Worm (Caenorhabditis elegans) whole organism, L4 larva: ENCODE measurements around the gene fubl-2.

ENCODE experiments used
- D1046.2 ChIP-seq: fragments of 200-800 bp; sonication (Bioruptor generic); IDR thresholded peaks from 2 replicates; pipeline ENCODE4 v1.3.6; 2022; ENCODE audit warnings: missing genetic modification characterization, missing compliant biosample characterization
- F10B5.3 ChIP-seq: sonication (generic microtip); optimal IDR thresholded peaks from 2 replicates; lab custom pipeline; 2016; ENCODE audit warnings: mild to moderate bottlenecking, missing genetic modification characterization, missing compliant biosample characterization
- R02D3.7 ChIP-seq: fragments of 150-350 bp; sonication (generic microtip); optimal IDR thresholded peaks from 3 replicates; lab custom pipeline; 2014; ENCODE audit warnings: missing biosample characterization, missing genetic modification characterization
- Y75B8A.6 ChIP-seq: fragments of 200-800 bp; sonication (Bioruptor generic); IDR thresholded peaks from 2 replicates; pipeline ENCODE4 v1.3.6; 2022; ENCODE audit warnings: missing genetic modification reagents, missing genetic modification characterization, missing compliant biosample characterization
- ZK337.2 ChIP-seq: fragments of 200-800 bp; sonication (Bioruptor generic); IDR thresholded peaks from 2 replicates; pipeline ENCODE4 v1.3.6; 2022; ENCODE audit warnings: missing genetic modification reagents, missing genetic modification characterization, missing compliant biosample characterization
- ZK546.5 ChIP-seq, 2 experiments: sonication (generic microtip); optimal IDR thresholded peaks; 2 replicates each; lab custom pipeline; 2017; ENCODE audit warnings: missing biosample characterization in 2 of 2, missing genetic modification characterization in 2 of 2
- ama-1 ChIP-seq: fragments of 150-350 bp; optimal IDR thresholded peaks from 2 replicates; lab custom pipeline; 2014; ENCODE audit warnings: inconsistent platforms, mixed read lengths
- arid-1 ChIP-seq: fragments of 200-800 bp; sonication (Bioruptor generic); conservative IDR thresholded peaks from 2 replicates; pipeline ENCODE4 v1.3.6; 2022; ENCODE audit warnings: missing genetic modification reagents, missing genetic modification characterization, missing compliant biosample characterization
- ceh-20 ChIP-seq: fragments of 200-800 bp; sonication (Bioruptor generic); IDR thresholded peaks from 2 replicates; pipeline ENCODE4 v1.3.6; 2022; ENCODE audit warnings: missing genetic modification reagents, missing genetic modification characterization, missing compliant biosample characterization
- ceh-32 ChIP-seq: sonication (generic microtip); optimal IDR thresholded peaks from 2 replicates; lab custom pipeline; 2016; ENCODE audit warnings: mild to moderate bottlenecking, missing genetic modification characterization, missing compliant biosample characterization; ENCODE audit not compliant: poor library complexity
- ceh-62 ChIP-seq: sonication (generic microtip); optimal IDR thresholded peaks from 2 replicates; lab custom pipeline; 2017; ENCODE audit warnings: missing biosample characterization, missing genetic modification characterization
- ces-1 ChIP-seq: fragments of 150-350 bp; sonication (generic microtip); optimal IDR thresholded peaks from 4 replicates; lab custom pipeline; 2014; ENCODE audit warnings: missing biosample characterization, missing genetic modification reagents, missing genetic modification characterization
- cey-2 ChIP-seq: sonication (generic microtip); optimal IDR thresholded peaks from 3 replicates; lab custom pipeline; 2017; ENCODE audit warnings: missing genetic modification characterization, mild to moderate bottlenecking, missing compliant biosample characterization, antibody characterized with exemption, borderline replicate concordance; ENCODE audit not compliant: insufficient read depth
- ctbp-1 ChIP-seq: fragments of 200-800 bp; sonication (Bioruptor generic); IDR thresholded peaks from 2 replicates; pipeline ENCODE4 v1.3.6; 2022; ENCODE audit warnings: missing genetic modification reagents, missing genetic modification characterization, missing compliant biosample characterization
- daf-16 ChIP-seq, 3 experiments: sonication (generic microtip); optimal IDR thresholded peaks; 2 replicates each; lab custom pipeline; 2016 to 2017; ENCODE audit warnings: missing genetic modification characterization in 3 of 3, missing genetic modification reagents in 3 of 3, mild to moderate bottlenecking in 2 of 3, missing compliant biosample characterization in 2 of 3, missing biosample characterization in 1 of 3, moderate library complexity in 1 of 3
- daf-8 ChIP-seq: fragments of 200-800 bp; sonication (Bioruptor generic); IDR thresholded peaks from 2 replicates; pipeline ENCODE4 v1.3.6; 2022; ENCODE audit warnings: missing genetic modification characterization, missing compliant biosample characterization
- hif-1 ChIP-seq, 2 experiments: sonication (generic microtip); optimal IDR thresholded peaks; 2 replicates each; lab custom pipeline; 2016 to 2017; ENCODE audit warnings: missing compliant biosample characterization in 2 of 2, missing genetic modification characterization in 2 of 2, missing genetic modification reagents in 2 of 2, missing genotype in 2 of 2, mild to moderate bottlenecking in 1 of 2
- lin-1 ChIP-seq: fragments of 200-800 bp; sonication (Bioruptor generic); IDR thresholded peaks from 2 replicates; pipeline ENCODE4 v1.3.6; 2022; ENCODE audit warnings: missing genetic modification reagents, missing genetic modification characterization, missing compliant biosample characterization
- lin-13 ChIP-seq: fragments of 150-350 bp; optimal IDR thresholded peaks from 2 replicates; lab custom pipeline; 2014; ENCODE audit warnings: missing biosample characterization, missing genetic modification reagents, missing genetic modification characterization
- madf-9 ChIP-seq: fragments of 200-800 bp; sonication (Bioruptor generic); conservative IDR thresholded peaks from 2 replicates; pipeline ENCODE4 v1.3.6; 2022; ENCODE audit warnings: missing genetic modification reagents, missing genetic modification characterization, missing compliant biosample characterization
- mdt-29 ChIP-seq: fragments of 200-800 bp; sonication (Bioruptor generic); IDR thresholded peaks from 2 replicates; pipeline ENCODE4 v1.3.6; 2022; ENCODE audit warnings: missing genetic modification reagents, missing genetic modification characterization, missing compliant biosample characterization
- mep-1 ChIP-seq: fragments of 150-350 bp; sonication (generic microtip); optimal IDR thresholded peaks from 3 replicates; lab custom pipeline; 2014; ENCODE audit warnings: missing biosample characterization, missing genetic modification characterization
- mxl-2 ChIP-seq: fragments of 200-800 bp; sonication (Bioruptor generic); conservative IDR thresholded peaks from 2 replicates; pipeline ENCODE4 v1.3.6; 2022; ENCODE audit warnings: missing genetic modification reagents, missing genetic modification characterization, missing compliant biosample characterization
- nhr-10 ChIP-seq: fragments of 150-350 bp; optimal IDR thresholded peaks from 2 replicates; lab custom pipeline; 2014; ENCODE audit warnings: missing biosample characterization, missing genetic modification characterization
- nhr-111 ChIP-seq: fragments of 200-800 bp; sonication (Bioruptor generic); optimal IDR thresholded peaks from 2 replicates; lab custom pipeline; 2018; ENCODE audit warnings: mild to moderate bottlenecking, missing genetic modification characterization, missing compliant biosample characterization
- nhr-28 ChIP-seq: fragments of 150-350 bp; optimal IDR thresholded peaks from 2 replicates; lab custom pipeline; 2014; ENCODE audit warnings: missing biosample characterization, missing genetic modification characterization
- nhr-76 ChIP-seq: fragments of 150-350 bp; optimal IDR thresholded peaks from 2 replicates; lab custom pipeline; 2014; ENCODE audit warnings: missing biosample characterization, missing genetic modification characterization
- nhr-77 ChIP-seq: fragments of 150-350 bp; optimal IDR thresholded peaks from 2 replicates; lab custom pipeline; 2014; ENCODE audit warnings: missing biosample characterization, missing genetic modification characterization
- pha-4 ChIP-seq, 2 experiments: fragments of 150-350 bp in 1 of 2; fragments of 200-800 bp in 1 of 2; sonication (Bioruptor generic) in 1 of 2; IDR thresholded peaks in 1 of 2; optimal IDR thresholded peaks in 1 of 2; 2 replicates each; pipeline versions ENCODE4 v1.3.6 to Lab custom; 2014 to 2022; ENCODE audit warnings: missing genetic modification characterization in 2 of 2, missing genetic modification reagents in 2 of 2, missing biosample characterization in 1 of 2, missing compliant biosample characterization in 1 of 2
- pqm-1 ChIP-seq: sonication (generic microtip); optimal IDR thresholded peaks from 2 replicates; lab custom pipeline; 2017; ENCODE audit warnings: missing biosample characterization, missing genetic modification characterization
- saeg-2 ChIP-seq: fragments of 200-800 bp; sonication (Bioruptor generic); IDR thresholded peaks from 2 replicates; pipeline ENCODE4 v1.3.6; 2022; ENCODE audit warnings: missing genetic modification reagents, missing genetic modification characterization, missing compliant biosample characterization
- sdz-12 ChIP-seq: fragments of 200-800 bp; sonication (Bioruptor generic); optimal IDR thresholded peaks from 2 replicates; lab custom pipeline; 2018; ENCODE audit warnings: mild to moderate bottlenecking, missing genetic modification characterization, missing compliant biosample characterization
- skn-1 ChIP-seq: fragments of 150-350 bp; optimal IDR thresholded peaks from 2 replicates; lab custom pipeline; 2014; ENCODE audit warnings: missing biosample characterization, missing genetic modification characterization
- snpc-4 ChIP-seq: fragments of 150-350 bp; optimal IDR thresholded peaks from 2 replicates; lab custom pipeline; 2014; ENCODE audit warnings: missing biosample characterization, missing genetic modification characterization
- spr-3 ChIP-seq: fragments of 200-800 bp; sonication (Bioruptor generic); optimal IDR thresholded peaks from 2 replicates; lab custom pipeline; 2018; ENCODE audit warnings: mild to moderate bottlenecking, missing genetic modification characterization, missing compliant biosample characterization
- tag-97 ChIP-seq: fragments of 200-800 bp; sonication (Bioruptor generic); IDR thresholded peaks from 2 replicates; pipeline ENCODE4 v1.3.6; 2022; ENCODE audit warnings: missing genetic modification characterization, missing compliant biosample characterization
- tra-1 ChIP-seq: fragments of 200-800 bp; sonication (Bioruptor generic); IDR thresholded peaks from 2 replicates; pipeline ENCODE4 v1.3.6; 2022; ENCODE audit warnings: missing genetic modification reagents, missing genetic modification characterization, missing compliant biosample characterization
- unc-130 ChIP-seq: sonication (generic microtip); optimal IDR thresholded peaks from 2 replicates; lab custom pipeline; 2016; ENCODE audit warnings: missing genetic modification reagents, missing genetic modification characterization, missing compliant biosample characterization
- unc-39 ChIP-seq: sonication (generic microtip); optimal IDR thresholded peaks from 2 replicates; lab custom pipeline; 2017; ENCODE audit warnings: missing biosample characterization, missing genetic modification characterization
- zag-1 ChIP-seq: fragments of 150-350 bp; optimal IDR thresholded peaks from 2 replicates; lab custom pipeline; 2014; ENCODE audit warnings: missing biosample characterization, missing genetic modification characterization
- zfp-3 ChIP-seq: fragments of 200-800 bp; sonication (Bioruptor generic); conservative IDR thresholded peaks from 2 replicates; pipeline ENCODE4 v1.3.6; 2022; ENCODE audit warnings: missing genetic modification reagents, missing genetic modification characterization, missing compliant biosample characterization
- zip-11 ChIP-seq: fragments of 200-800 bp; sonication (Bioruptor generic); IDR thresholded peaks from 2 replicates; pipeline ENCODE4 v1.3.6; 2022; ENCODE audit warnings: missing genetic modification characterization, missing compliant biosample characterization
- ztf-7 ChIP-seq: fragments of 150-350 bp; optimal IDR thresholded peaks from 2 replicates; lab custom pipeline; 2014; ENCODE audit warnings: missing biosample characterization, missing genetic modification characterization

fubl-2 gene

DNA sequence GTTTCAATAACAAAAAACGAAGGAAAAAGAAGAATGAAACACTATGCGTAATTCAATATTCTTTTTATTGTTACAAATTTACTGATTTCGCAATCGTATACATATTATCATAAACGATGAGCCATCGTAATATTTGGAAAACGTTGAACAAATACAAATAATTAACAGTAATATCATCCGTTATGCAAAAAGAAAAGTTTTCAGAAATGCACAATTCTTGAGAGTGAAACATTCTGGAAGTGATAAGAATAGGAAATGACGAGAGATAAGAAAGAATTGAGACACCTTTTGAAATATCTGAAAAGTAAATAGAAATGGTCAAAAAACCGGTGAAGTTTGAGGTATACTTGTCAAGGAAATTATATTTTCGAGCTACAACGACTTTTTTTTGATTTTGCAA, 6.1 kb downstream of the fubl-2 start:
- no peak for TF ChIP-seq F10B5.3
- no peak for TF ChIP-seq tra-1
- peak; percentile 33 for TF ChIP-seq nhr-28 (tag; lab: Kevin White, UChicago)
- TF ChIP-seq daf-16 (GFP tag; optimal IDR thresholded peaks at IDR 0.05; lab: Kevin White, UChicago), result no peak
- peak; percentile 33 for TF ChIP-seq daf-16 (tag; optimal IDR thresholded peaks at IDR 0.05; lab: Kevin White, UChicago)
- peak; percentile 65 for TF ChIP-seq pqm-1 (tag; lab: Kevin White, UChicago)
- peak; percentile 6 for TF ChIP-seq ztf-7
- peak; percentile 10 for TF ChIP-seq nhr-77

- TF ChIP-seq Y75B8A.6 (GFP tag; lab: Robert Waterston, UW), result no peak
- no peak for TF ChIP-seq tag-97 (GFP tag; lab: Robert Waterston, UW)
- no peak for TF ChIP-seq mdt-29
- TF ChIP-seq ZK337.2 (GFP tag; lab: Robert Waterston, UW), result no peak
- TF ChIP-seq nhr-76 (tag; lab: Kevin White, UChicago), result no peak
- TF ChIP-seq nhr-77, result no peak
These were observed 6.9 kb downstream of the fubl-2 start, which contains the start of gene ZK418.7 for ce11 chrIII:7080689-7081088. ZK418.7 (minus strand) TSS chrIII:7080789.

ce11 chrIII:7078737-7079136, 8.8 kb downstream of the fubl-2 start, which contains the start of gene ZK418.6:
ZK418.6 (minus strand) TSS chrIII:7078837.
- TF ChIP-seq cey-2 (tag; lab: Kevin White, UChicago), result no peak
- TF ChIP-seq unc-130 (GFP tag; lab: Kevin White, UChicago), result no peak
- TF ChIP-seq ama-1, result no peak
- no peak for TF ChIP-seq arid-1 (GFP tag; lab: Robert Waterston, UW)
- no peak for TF ChIP-seq saeg-2
- no peak for TF ChIP-seq sdz-12 (GFP tag; lab: Kevin White, UChicago)
- TF ChIP-seq ztf-7, result no peak
- TF ChIP-seq ceh-62 (tag; lab: Kevin White, UChicago), result no peak
- no peak for TF ChIP-seq lin-1 (GFP tag; lab: Robert Waterston, UW)
- no peak for TF ChIP-seq zip-11 (GFP tag; lab: Robert Waterston, UW)
- no peak for TF ChIP-seq unc-39
- no peak for TF ChIP-seq daf-8 (GFP tag; lab: Robert Waterston, UW)
- TF ChIP-seq ctbp-1 (GFP tag; lab: Robert Waterston, UW), result no peak
- no peak for TF ChIP-seq madf-9 (GFP tag; lab: Robert Waterston, UW)
- no peak for TF ChIP-seq mep-1 (tag; lab: Kevin White, UChicago)
- TF ChIP-seq spr-3, result no peak
- no peak for TF ChIP-seq skn-1 (tag; lab: Kevin White, UChicago)
- TF ChIP-seq ceh-32 (tag; lab: Kevin White, UChicago), result no peak
- TF ChIP-seq tag-97 (GFP tag; lab: Robert Waterston, UW), result no peak

ce11 chrIII:7076386-7076785, 11.2 kb downstream of the fubl-2 start, which contains the start of gene ZK418.13:
ZK418.13 (minus strand) TSS chrIII:7076486.
- no peak for TF ChIP-seq daf-8 (GFP tag; lab: Robert Waterston, UW)
- no peak for TF ChIP-seq unc-130 (GFP tag; lab: Kevin White, UChicago)

ce11 chrIII:7073801-7074386, 13.6 kb downstream of the fubl-2 start, which contains the start of gene ZK418.5:
ZK418.5 (minus strand) TSS chrIII:7073851.
- no peak for TF ChIP-seq nhr-111 (GFP tag; lab: Kevin White, UChicago)
- TF ChIP-seq tag-97 (GFP tag; lab: Robert Waterston, UW), result no peak
- TF ChIP-seq ZK546.5 (tag; optimal IDR thresholded peaks at IDR 0.05; lab: Kevin White, UChicago), result no peak
- no peak for TF ChIP-seq mxl-2 (GFP tag; lab: Robert Waterston, UW)
- TF ChIP-seq ceh-20 (GFP tag; lab: Robert Waterston, UW), result no peak
- no peak for TF ChIP-seq pha-4 (GFP tag; IDR thresholded peaks at IDR 0.05; lab: Robert Waterston, UW)
- TF ChIP-seq pha-4 (tag; optimal IDR thresholded peaks at IDR 0.05; lab: Kevin White, UChicago), result no peak
- TF ChIP-seq ces-1 (GFP tag; lab: Kevin White, UChicago), result no peak
- TF ChIP-seq lin-13 (GFP tag; lab: Kevin White, UChicago), result no peak
- TF ChIP-seq mep-1 (tag; lab: Kevin White, UChicago), result peak; percentile 34
- no peak for TF ChIP-seq unc-130 (GFP tag; lab: Kevin White, UChicago)
- TF ChIP-seq D1046.2 (GFP tag; lab: Robert Waterston, UW), result no peak
- TF ChIP-seq zfp-3 (GFP tag; lab: Robert Waterston, UW), result no peak
- no peak for TF ChIP-seq nhr-10 (tag; lab: Kevin White, UChicago)
- no peak for TF ChIP-seq R02D3.7 (tag; lab: Kevin White, UChicago)
- TF ChIP-seq zag-1 (tag; lab: Kevin White, UChicago), result no peak
- no peak for TF ChIP-seq hif-1 (tag; optimal IDR thresholded peaks at IDR 0.05; lab: Kevin White, UChicago)
- TF ChIP-seq ama-1, result no peak
- no peak for TF ChIP-seq snpc-4 (tag; lab: Kevin White, UChicago)
- TF ChIP-seq skn-1 (tag; lab: Kevin White, UChicago), result no peak
